Worm (Caenorhabditis elegans): ENCODE data around the gene Y116A8C.465.

DNA sequence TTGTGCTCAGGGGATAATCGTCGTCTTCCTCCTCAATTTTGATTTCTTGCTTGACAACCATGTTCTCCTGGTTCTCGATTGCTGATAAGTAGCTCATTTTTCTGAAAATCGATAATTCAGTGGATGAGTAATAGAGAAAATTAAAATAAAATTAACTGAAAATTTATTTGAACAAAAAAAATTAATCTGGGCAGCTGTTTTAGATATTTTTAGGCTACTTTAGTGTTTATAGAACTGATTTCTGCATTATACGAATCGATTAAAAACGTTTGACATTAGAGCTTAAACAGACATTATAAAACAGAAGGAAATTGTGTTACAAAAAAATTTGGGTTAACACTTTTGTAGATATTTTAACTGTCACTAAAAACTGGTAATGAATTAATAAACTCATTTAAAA lies 16.8 kb upstream of the Y116A8C.465 start, which contains the start of gene athp-3:
- no peak for TF ChIP-seq klf-2 (GFP tag; conservative IDR thresholded peaks at IDR 0.05)
- TF ChIP-seq cog-1 (tag; optimal IDR thresholded peaks at IDR 0.05) = no peak
